Worm (Caenorhabditis elegans) whole organism, late embryonic: Measurements from ENCODE around the gene dep-1.

ENCODE experiments used
- dmd-4 ChIP-seq: sonication (generic microtip); optimal IDR thresholded peaks from 2 replicates; lab custom pipeline; 2016; ENCODE audit warnings: borderline replicate concordance, missing genetic modification characterization, missing compliant biosample characterization
- eyg-1 ChIP-seq: sonication (generic microtip); optimal IDR thresholded peaks from 2 replicates; lab custom pipeline; 2016; ENCODE audit warnings: missing genotype, missing genetic modification characterization, missing compliant biosample characterization
- lin-11 ChIP-seq: fragments of 200-800 bp; sonication (Bioruptor generic); optimal IDR thresholded peaks from 2 replicates; lab custom pipeline; 2018; ENCODE audit warnings: mild to moderate bottlenecking, missing genetic modification characterization, missing compliant biosample characterization

ce11 chrII:9063350-9063749 is 43.8 kb upstream of the dep-1 start:
- TF ChIP-seq eyg-1 (tag; lab: Kevin White, UChicago) = no peak
- no peak for TF ChIP-seq dmd-4 (tag; lab: Kevin White, UChicago)
- TF ChIP-seq lin-11 (tag; lab: Kevin White, UChicago) = no peak
